Worm (Caenorhabditis elegans): ENCODE results near the gene srz-103.

srz-103 gene

DNA sequence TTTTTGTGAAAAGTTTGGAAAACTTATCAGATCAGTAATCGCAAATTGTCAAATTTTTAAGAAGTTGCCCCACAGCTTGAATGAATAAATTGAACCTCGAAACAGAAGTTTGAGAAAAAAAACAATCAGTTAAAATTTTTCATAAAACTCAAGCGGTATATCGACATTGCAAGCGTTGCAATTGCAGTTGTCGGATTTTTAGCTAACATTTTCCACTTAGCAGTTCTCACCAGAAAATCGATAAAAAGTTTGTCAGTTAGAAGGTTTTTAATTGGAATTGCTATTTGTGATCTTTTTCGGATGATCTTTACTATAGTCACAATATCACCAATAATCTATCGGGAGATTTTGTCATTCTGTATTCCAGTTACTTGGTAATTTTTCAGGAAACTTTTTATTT is 6.6 kb upstream of the srz-103 start, which contains the start of gene srw-43:
srw-43 (plus strand) TSS at position 301 of the 400 bp plus-strand sequence.
- no peak for TF ChIP-seq ces-1 (GFP tag; optimal IDR thresholded peaks at IDR 0.05)

DNA sequence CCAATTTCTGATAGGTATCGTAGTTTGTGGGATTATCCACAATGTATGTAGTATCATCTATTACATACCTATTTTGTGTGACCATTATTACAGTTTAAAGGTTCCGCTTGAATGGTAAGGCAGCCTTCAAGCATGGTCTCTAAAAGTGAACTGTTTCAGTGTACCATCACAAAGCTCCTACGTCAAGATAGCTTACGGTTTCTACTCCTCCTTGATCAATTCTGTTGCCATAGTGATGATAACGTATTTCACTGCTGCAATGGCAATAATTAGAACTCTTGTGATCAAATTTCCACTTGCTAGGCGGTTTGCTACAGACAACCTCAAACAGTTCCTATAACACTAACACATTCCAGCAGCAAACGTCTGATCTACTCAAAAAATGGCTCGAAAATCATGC is 4.2 kb upstream of the srz-103 start:
- TF ChIP-seq unc-62 (GFP tag; optimal IDR thresholded peaks at IDR 0.05) (no peak), hlh-1 (tag; optimal IDR thresholded peaks at IDR 0.05) (no peak), ces-1 (GFP tag; optimal IDR thresholded peaks at IDR 0.05) (no peak), ceh-43 (GFP tag; optimal IDR thresholded peaks at IDR 0.05) (no peak), nhr-28 (tag; optimal IDR thresholded peaks at IDR 0.05) (no peak), mab-5 (tag; optimal IDR thresholded peaks at IDR 0.05) (no peak), drap-1 (GFP tag; optimal IDR thresholded peaks at IDR 0.05) (no peak), elt-3 (tag; optimal IDR thresholded peaks at IDR 0.05) (no peak), unc-120 (tag; optimal IDR thresholded peaks at IDR 0.05; ENCODE audit: poor library complexity, severe bottlenecking) (no peak), sem-2 (GFP tag; optimal IDR thresholded peaks at IDR 0.05) (no peak)

DNA sequence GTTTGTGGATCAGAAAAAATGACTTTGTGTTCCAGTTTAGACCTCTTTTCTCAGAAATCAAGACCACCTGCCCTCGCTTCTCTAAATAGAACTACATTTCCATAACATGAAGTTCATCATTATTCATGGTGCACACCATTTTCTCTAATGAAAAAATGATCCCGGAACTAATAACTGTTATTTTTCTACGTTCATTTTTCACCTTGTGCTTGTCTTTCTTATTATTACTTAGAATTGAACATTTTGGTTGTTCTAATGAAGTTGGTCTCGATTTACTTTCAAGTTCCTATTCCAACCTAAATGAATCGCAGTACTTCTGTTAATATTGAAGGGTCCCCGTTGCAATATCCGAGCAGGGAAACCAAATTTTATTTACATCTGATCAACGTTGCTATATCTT is 3.7 kb upstream of the srz-103 start, which contains the start of gene srw-36:
srw-36 (plus strand) TSS at position 301 of the 400 bp plus-strand sequence.
- TF ChIP-seq pha-4 (tag; optimal IDR thresholded peaks at IDR 0.05) (no peak), ceh-83 (GFP tag; optimal IDR thresholded peaks at IDR 0.05) (no peak)

DNA sequence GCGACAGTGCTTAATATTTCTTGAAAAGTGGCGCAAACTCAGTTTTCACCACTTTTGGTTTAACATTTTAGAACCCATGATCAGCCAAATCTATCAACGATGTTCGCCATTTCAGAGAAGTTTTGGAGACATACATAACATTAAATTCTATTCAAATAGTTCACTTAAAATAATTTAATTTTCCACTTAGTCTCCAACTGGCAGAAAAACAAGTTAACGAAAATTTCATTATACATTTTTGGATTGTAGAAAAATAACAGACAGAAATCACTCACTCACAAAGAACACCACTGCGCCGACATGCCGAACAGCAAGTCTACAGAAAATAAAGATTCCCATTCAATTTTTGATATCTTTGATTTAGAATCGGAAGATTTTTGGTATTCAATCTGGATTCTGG is 844 bp upstream of the srz-103 start, which contains the start of gene srw-44:
srw-44 (plus strand) TSS at position 301 of the 400 bp plus-strand sequence.
- TF ChIP-seq nhr-76 (tag; optimal IDR thresholded peaks at IDR 0.05) (no peak), flh-1 (GFP tag; optimal IDR thresholded peaks at IDR 0.05) (no peak), pha-4 (tag; optimal IDR thresholded peaks at IDR 0.05) (no peak), mep-1 (tag; optimal IDR thresholded peaks at IDR 0.05) (no peak), ham-2 (GFP tag; optimal IDR thresholded peaks at IDR 0.05) (no peak), mls-2 (tag; optimal IDR thresholded peaks at IDR 0.05) (no peak), drap-1 (GFP tag; optimal IDR thresholded peaks at IDR 0.05) (no peak), mab-5 (tag; optimal IDR thresholded peaks at IDR 0.05) (no peak), blmp-1 (tag; optimal IDR thresholded peaks at IDR 0.05) (no peak), bed-3 (GFP tag; optimal IDR thresholded peaks at IDR 0.05) (no peak), zip-8 (tag; optimal IDR thresholded peaks at IDR 0.05) (no peak), unc-120 (tag; optimal IDR thresholded peaks at IDR 0.05; ENCODE audit: poor library complexity, severe bottlenecking) (no peak), lin-13 (tag; optimal IDR thresholded peaks at IDR 0.05) (no peak), tbx-8 (GFP tag; optimal IDR thresholded peaks at IDR 0.05) (no peak), unc-39 (tag; optimal IDR thresholded peaks at IDR 0.05) (no peak), ceh-39 (tag; optimal IDR thresholded peaks at IDR 0.05) (no peak), snpc-4 (tag; optimal IDR thresholded peaks at IDR 0.05) (no peak), lin-32 (GFP tag; optimal IDR thresholded peaks at IDR 0.05) (no peak)

DNA sequence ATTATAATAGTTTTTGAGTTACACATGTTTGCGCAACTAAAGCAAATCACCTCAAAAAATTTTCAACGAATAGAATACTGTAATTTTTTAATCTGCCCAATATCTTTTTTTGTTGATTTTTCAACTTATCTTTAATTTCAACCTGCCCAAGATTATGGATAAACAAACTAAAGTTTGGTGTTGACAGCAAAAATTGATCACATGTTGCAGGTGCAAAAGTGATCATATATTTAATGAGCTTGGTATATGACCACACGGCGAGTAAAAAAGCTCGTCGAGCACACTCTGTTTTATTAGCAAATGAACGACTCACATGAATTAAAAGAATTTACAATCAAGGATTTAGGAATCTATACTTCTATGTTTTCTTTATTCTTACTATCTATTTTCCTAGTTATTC is 3.6 kb downstream of the srz-103 start, which contains the start of gene srz-1:
srz-1 (plus strand) TSS at position 301 of the 400 bp plus-strand sequence.
- TF ChIP-seq unc-39 (tag; optimal IDR thresholded peaks at IDR 0.05) (no peak), ces-1 (GFP tag; optimal IDR thresholded peaks at IDR 0.05) (no peak), ceh-39 (tag; optimal IDR thresholded peaks at IDR 0.05) (no peak), bed-3 (GFP tag; optimal IDR thresholded peaks at IDR 0.05) (no peak), sem-2 (GFP tag; optimal IDR thresholded peaks at IDR 0.05) (no peak), lsy-2 (tag; optimal IDR thresholded peaks at IDR 0.05) (no peak), lin-32 (GFP tag; optimal IDR thresholded peaks at IDR 0.05) (no peak), mab-5 (tag; optimal IDR thresholded peaks at IDR 0.05) (no peak), ceh-43 (GFP tag; optimal IDR thresholded peaks at IDR 0.05) (no peak), nhr-76 (tag; optimal IDR thresholded peaks at IDR 0.05) (no peak), nhr-237 (tag; optimal IDR thresholded peaks at IDR 0.05) (no peak), flh-1 (GFP tag; optimal IDR thresholded peaks at IDR 0.05) (no peak)

DNA sequence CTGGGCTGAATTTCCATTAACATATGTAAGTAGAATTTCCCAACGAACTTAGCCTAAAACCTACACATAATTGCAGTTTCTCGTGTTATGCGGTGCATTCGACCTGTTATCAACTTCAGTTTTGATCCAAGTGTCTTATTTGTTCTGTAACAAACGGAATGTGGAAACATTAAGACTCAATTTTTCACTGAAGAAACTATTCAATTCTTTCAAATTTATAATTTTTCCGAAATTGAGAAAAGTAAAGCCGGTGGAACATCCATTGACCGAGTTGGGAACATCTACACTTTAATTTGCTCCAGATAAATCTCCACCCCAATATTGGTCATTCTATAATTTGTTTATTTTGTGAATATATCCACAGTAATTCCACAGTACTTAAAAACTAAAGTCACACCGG is 4.7 kb downstream of the srz-103 start:
- TF ChIP-seq snpc-4 (tag; optimal IDR thresholded peaks at IDR 0.05) (no peak), mls-2 (tag; optimal IDR thresholded peaks at IDR 0.05) (no peak), ceh-43 (GFP tag; optimal IDR thresholded peaks at IDR 0.05) (no peak), lin-32 (GFP tag; optimal IDR thresholded peaks at IDR 0.05) (no peak), ceh-39 (tag; optimal IDR thresholded peaks at IDR 0.05) (no peak), drap-1 (GFP tag; optimal IDR thresholded peaks at IDR 0.05) (no peak), hlh-1 (tag; optimal IDR thresholded peaks at IDR 0.05) (no peak), flh-1 (GFP tag; optimal IDR thresholded peaks at IDR 0.05) (no peak), ceh-83 (GFP tag; optimal IDR thresholded peaks at IDR 0.05) (no peak)

All from whole organism, mixed stage, embryonic.